Worm (Caenorhabditis elegans) whole organism, L3 larva: ENCODE measurements around the gene nrfl-1.

ENCODE experiments used
- ZK546.5 ChIP-seq: sonication (generic microtip); optimal IDR thresholded peaks from 2 replicates; lab custom pipeline; 2017; ENCODE audit warnings: missing biosample characterization, missing genetic modification characterization
- ceh-82 ChIP-seq: fragments of 150-350 bp; optimal IDR thresholded peaks from 2 replicates; lab custom pipeline; 2014; ENCODE audit warnings: missing biosample characterization, missing genetic modification characterization
- ceh-9 ChIP-seq: sonication (generic microtip); optimal IDR thresholded peaks from 2 replicates; lab custom pipeline; 2018; ENCODE audit warnings: missing biosample characterization, missing genetic modification characterization
- lin-15B ChIP-seq: fragments of 150-350 bp; optimal IDR thresholded peaks from 2 replicates; lab custom pipeline; 2014; ENCODE audit warnings: missing biosample characterization, missing genetic modification characterization
- lin-39 ChIP-seq: fragments of 150-350 bp; optimal IDR thresholded peaks from 2 replicates; lab custom pipeline; 2018; ENCODE audit warnings: missing biosample characterization, missing genetic modification reagents, missing genetic modification characterization
- nhr-25 ChIP-seq: sonication (generic microtip); optimal IDR thresholded peaks from 2 replicates; lab custom pipeline; 2017; ENCODE audit warnings: missing biosample characterization, missing genetic modification characterization
- nhr-76 ChIP-seq: fragments of 150-350 bp; sonication (generic microtip); optimal IDR thresholded peaks from 5 replicates; lab custom pipeline; 2014; ENCODE audit warnings: missing biosample characterization, missing genetic modification characterization
- pqm-1 ChIP-seq: fragments of 150-350 bp; optimal IDR thresholded peaks from 2 replicates; lab custom pipeline; 2017; ENCODE audit warnings: missing biosample characterization, missing genetic modification characterization, inconsistent platforms
- sea-2 ChIP-seq: fragments of 150-350 bp; sonication (generic microtip); optimal IDR thresholded peaks from 4 replicates; lab custom pipeline; 2014; ENCODE audit warnings: missing biosample characterization, missing genetic modification reagents, missing genetic modification characterization
- tbx-2 ChIP-seq: sonication (generic microtip); optimal IDR thresholded peaks from 2 replicates; lab custom pipeline; 2016; ENCODE audit warnings: mild to moderate bottlenecking, missing genetic modification characterization, missing compliant biosample characterization
- unc-39 ChIP-seq: sonication (generic microtip); optimal IDR thresholded peaks from 4 replicates; lab custom pipeline; 2017; ENCODE audit warnings: missing biosample characterization, missing genetic modification characterization
- unc-62 ChIP-seq: fragments of 150-350 bp; sonication (generic microtip); optimal IDR thresholded peaks from 4 replicates; lab custom pipeline; 2014; ENCODE audit warnings: missing biosample characterization, missing genetic modification reagents, missing genetic modification characterization

DNA sequence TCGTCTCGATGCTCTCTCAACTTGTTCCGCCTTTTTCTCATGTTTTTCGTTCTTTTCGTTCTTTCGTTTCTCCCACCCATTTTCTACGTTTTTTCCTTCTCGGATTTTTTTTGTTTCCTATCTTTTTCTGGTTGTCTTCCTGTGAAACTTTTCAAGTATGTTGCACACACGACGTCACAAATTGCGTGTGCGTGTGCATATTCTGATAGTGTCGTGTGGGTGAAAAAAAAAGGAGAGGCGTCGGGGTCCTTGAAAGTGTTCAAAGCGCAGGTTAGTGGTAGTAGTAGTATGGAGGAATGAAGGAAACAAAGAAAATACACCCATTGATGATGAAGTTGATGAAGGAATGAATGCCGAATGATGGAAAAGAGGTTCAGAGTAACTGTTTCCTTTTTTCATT lies 50.9 kb downstream of the nrfl-1 start:
- TF ChIP-seq unc-62, result no peak
- TF ChIP-seq ZK546.5, result no peak
- no peak for TF ChIP-seq sea-2
- TF ChIP-seq ceh-82 (tag; lab: Kevin White, UChicago), result no peak
- TF ChIP-seq tbx-2 (tag; lab: Kevin White, UChicago), result no peak
- TF ChIP-seq lin-15B, result no peak
- no peak for TF ChIP-seq lin-39 (tag; lab: Kevin White, UChicago)
- no peak for TF ChIP-seq nhr-76 (tag; lab: Kevin White, UChicago)
- TF ChIP-seq unc-39 (tag; lab: Kevin White, UChicago), result no peak
- no peak for TF ChIP-seq pqm-1
- no peak for TF ChIP-seq nhr-25 (tag; lab: Kevin White, UChicago)
- TF ChIP-seq ceh-9, result no peak
